Worm (Caenorhabditis elegans) whole organism, early embryonic: ENCODE results near the gene srw-62.
A peak's percentile ranks its signal among the peaks of the same experiment; 100 is the strongest.

ENCODE experiments used
- B0310.2 ChIP-seq: sonication (generic microtip); optimal IDR thresholded peaks from 2 replicates; lab custom pipeline; 2016; ENCODE audit warnings: mild to moderate bottlenecking, missing genetic modification characterization, missing compliant biosample characterization
- F13C5.2 ChIP-seq: sonication (generic microtip); optimal IDR thresholded peaks from 2 replicates; lab custom pipeline; 2017; ENCODE audit warnings: mild to moderate bottlenecking, missing genetic modification characterization, inconsistent platforms, missing compliant biosample characterization
- aly-1 ChIP-seq: sonication (generic microtip); optimal IDR thresholded peaks from 2 replicates; lab custom pipeline; 2016; ENCODE audit warnings: missing genetic modification characterization, missing compliant biosample characterization
- ama-1 ChIP-seq: fragments of 150-350 bp; optimal IDR thresholded peaks from 2 replicates; lab custom pipeline; 2014
- ceh-13 ChIP-seq: fragments of 200-800 bp; sonication (Bioruptor generic); optimal IDR thresholded peaks from 2 replicates; lab custom pipeline; 2018; ENCODE audit warnings: mild to moderate bottlenecking, missing genetic modification characterization, missing compliant biosample characterization
- ceh-36 ChIP-seq: sonication (generic microtip); optimal IDR thresholded peaks from 2 replicates; lab custom pipeline; 2016; ENCODE audit warnings: missing genetic modification characterization, inconsistent platforms, missing compliant biosample characterization
- ets-7 ChIP-seq: sonication (generic microtip); optimal IDR thresholded peaks from 2 replicates; lab custom pipeline; 2016; ENCODE audit warnings: missing genotype, missing genetic modification characterization, missing compliant biosample characterization
- flt-1 ChIP-seq: fragments of 200-800 bp; sonication (Bioruptor generic); IDR thresholded peaks from 2 replicates; pipeline ENCODE4 v1.3.6; 2022; ENCODE audit warnings: missing genetic modification characterization, missing compliant biosample characterization
- hmbx-1 ChIP-seq: sonication (generic microtip); optimal IDR thresholded peaks from 2 replicates; lab custom pipeline; 2016; ENCODE audit warnings: mild to moderate bottlenecking, missing genetic modification characterization, missing compliant biosample characterization
- hmg-4 ChIP-seq: fragments of 200-800 bp; sonication (Bioruptor generic); optimal IDR thresholded peaks from 2 replicates; lab custom pipeline; 2018; ENCODE audit warnings: mild to moderate bottlenecking, missing genetic modification characterization, missing compliant biosample characterization
- hnd-1 ChIP-seq: sonication (generic microtip); optimal IDR thresholded peaks from 2 replicates; lab custom pipeline; 2016; ENCODE audit warnings: missing genetic modification characterization, missing compliant biosample characterization
- pes-1 ChIP-seq: fragments of 200-800 bp; sonication (Bioruptor generic); IDR thresholded peaks from 2 replicates; pipeline ENCODE4 v1.3.6; 2022; ENCODE audit warnings: missing genetic modification reagents, missing genetic modification characterization, missing compliant biosample characterization
- scrt-1 ChIP-seq: fragments of 200-800 bp; sonication (Bioruptor generic); IDR thresholded peaks from 2 replicates; pipeline ENCODE4 v1.3.6; 2022; ENCODE audit warnings: missing genetic modification characterization, missing compliant biosample characterization
- sea-1 ChIP-seq: fragments of 200-800 bp; sonication (Bioruptor generic); conservative IDR thresholded peaks from 2 replicates; pipeline ENCODE4 v1.3.6; 2022; ENCODE audit warnings: missing genetic modification characterization, missing compliant biosample characterization
- tbx-11 ChIP-seq: fragments of 200-800 bp; sonication (Bioruptor generic); IDR thresholded peaks from 2 replicates; pipeline ENCODE4 v1.3.6; 2022; ENCODE audit warnings: missing genetic modification characterization, missing compliant biosample characterization
- tbx-37 ChIP-seq: fragments of 200-800 bp; sonication (Bioruptor generic); conservative IDR thresholded peaks from 2 replicates; pipeline ENCODE4 v1.3.6; 2022; ENCODE audit warnings: missing genetic modification reagents, missing genetic modification characterization, missing compliant biosample characterization
- tra-4 ChIP-seq: sonication (generic microtip); optimal IDR thresholded peaks from 2 replicates; lab custom pipeline; 2017; ENCODE audit warnings: missing genetic modification characterization, missing compliant biosample characterization

Gene srw-62

DNA sequence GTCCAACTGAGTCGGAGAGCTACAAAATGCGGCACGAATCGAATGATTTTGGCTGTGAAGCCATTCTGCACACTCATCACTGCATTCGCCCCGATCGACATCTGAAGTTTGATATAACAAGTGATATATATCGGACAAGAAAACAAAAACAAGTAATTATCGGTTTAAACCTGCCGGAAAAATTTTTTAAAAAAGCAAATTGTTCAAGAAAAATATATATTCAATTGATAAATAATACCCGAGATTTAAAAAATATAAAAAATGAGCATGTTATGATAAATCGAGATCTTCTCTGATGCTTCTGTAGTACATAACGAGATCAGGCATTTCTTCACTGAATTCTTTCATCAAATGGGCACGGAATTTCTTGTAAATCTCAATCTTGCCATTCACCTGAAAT, 28.5 kb downstream of the srw-62 start, which contains the start of gene T09A5.5:
T09A5.5 (minus strand) TSS at position 101 of the 400 bp plus-strand sequence.
- no peak for TF ChIP-seq hmbx-1 (tag; lab: Kevin White, UChicago)
- TF ChIP-seq ceh-36 (tag; lab: Kevin White, UChicago), result no peak
- TF ChIP-seq flt-1, result no peak
- no peak for TF ChIP-seq B0310.2 (tag; lab: Kevin White, UChicago)
- no peak for TF ChIP-seq ets-7

DNA sequence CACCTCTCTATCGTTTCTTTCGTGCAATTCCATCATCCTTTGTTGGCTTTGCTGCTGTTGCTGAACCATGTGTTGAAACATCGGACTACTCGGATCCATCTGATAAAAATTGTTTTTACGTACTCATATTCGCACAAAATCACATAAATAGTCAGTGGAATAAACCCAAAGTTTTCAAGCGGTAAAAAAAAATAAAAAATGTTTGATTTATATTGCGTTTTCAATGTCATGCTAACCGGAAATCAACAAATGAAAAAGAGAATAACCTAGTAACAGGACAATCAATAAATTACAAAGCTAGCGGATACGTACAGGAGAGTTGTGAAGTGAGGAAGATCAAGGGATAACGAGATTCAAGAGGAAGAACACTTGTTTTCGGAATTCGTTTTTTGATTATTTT, 29.7 kb downstream of the srw-62 start, which contains the start of gene mdt-10:
mdt-10 (minus strand) TSS at position 101 of the 400 bp plus-strand sequence.
- no peak for TF ChIP-seq flt-1

DNA sequence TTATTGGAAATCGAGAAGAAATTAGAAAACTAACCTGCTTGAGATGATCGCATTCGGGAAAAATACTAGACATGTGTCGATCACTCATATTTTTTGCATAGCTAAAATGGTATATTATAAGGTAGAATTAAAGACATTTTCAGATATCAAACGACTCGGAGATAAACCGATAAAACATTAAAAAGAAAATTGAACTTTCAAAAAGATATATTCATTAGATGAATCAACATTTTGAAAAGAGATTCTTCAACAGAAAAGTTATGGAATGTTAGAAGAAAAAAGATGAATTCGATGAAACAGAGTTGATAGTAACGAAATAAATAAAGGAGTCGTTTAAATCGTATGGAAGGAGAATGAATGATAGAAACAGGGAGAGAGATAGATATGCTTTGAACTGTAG, 30.4 kb downstream of the srw-62 start, which contains the start of gene mdmh-35:
mdmh-35 (minus strand) TSS at position 101 of the 400 bp plus-strand sequence.
- no peak for TF ChIP-seq flt-1
- TF ChIP-seq hmg-4 (GFP tag; lab: Kevin White, UChicago), result no peak
- TF ChIP-seq aly-1 (tag; lab: Kevin White, UChicago), result no peak
- TF ChIP-seq ama-1 (lab: Kevin White, UChicago), result no peak
- no peak for TF ChIP-seq scrt-1 (GFP tag; lab: Robert Waterston, UW)
- TF ChIP-seq ets-7, result no peak
- no peak for TF ChIP-seq tra-4 (tag; lab: Kevin White, UChicago)
- no peak for TF ChIP-seq tbx-11
- no peak for TF ChIP-seq tbx-37 (GFP tag; lab: Robert Waterston, UW)
- no peak for TF ChIP-seq ceh-13
- TF ChIP-seq hnd-1 (tag; lab: Kevin White, UChicago), result no peak
- no peak for TF ChIP-seq ceh-36 (tag; lab: Kevin White, UChicago)

DNA sequence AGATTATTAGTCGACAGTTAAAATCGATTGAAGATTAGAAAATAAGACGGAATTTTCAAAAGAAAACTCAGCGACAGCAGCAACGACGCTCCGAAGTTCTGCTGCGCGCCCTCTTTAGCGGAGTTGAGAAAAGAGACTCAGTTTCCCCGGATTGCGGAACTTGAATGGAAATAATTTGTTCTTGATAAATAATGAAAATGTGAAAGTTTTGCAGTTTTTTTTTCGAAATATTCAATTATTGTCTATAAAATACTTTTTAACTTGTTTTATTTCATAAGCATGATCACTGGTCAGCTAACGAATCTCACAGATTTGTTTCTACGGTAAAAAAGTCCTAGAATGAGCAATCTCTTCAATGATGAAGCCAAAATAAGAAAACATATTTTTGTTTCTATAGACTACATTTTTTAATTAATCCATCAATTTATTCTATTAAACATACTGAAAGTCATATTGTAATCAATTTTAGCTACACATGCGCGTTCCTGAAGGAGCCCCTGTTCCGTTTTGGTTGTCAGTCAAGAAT, 32.3 kb downstream of the srw-62 start, which contains the start of the genes cec-3 and T09A5.15:
cec-3 (minus strand) TSS at position 116 of the 526 bp plus-strand sequence.
T09A5.15 (plus strand) TSS at position 476 of the 526 bp plus-strand sequence.
- TF ChIP-seq F13C5.2 (tag; lab: Kevin White, UChicago) (peak; percentile 63), hmg-4 (GFP tag; lab: Kevin White, UChicago) (no peak)

DNA sequence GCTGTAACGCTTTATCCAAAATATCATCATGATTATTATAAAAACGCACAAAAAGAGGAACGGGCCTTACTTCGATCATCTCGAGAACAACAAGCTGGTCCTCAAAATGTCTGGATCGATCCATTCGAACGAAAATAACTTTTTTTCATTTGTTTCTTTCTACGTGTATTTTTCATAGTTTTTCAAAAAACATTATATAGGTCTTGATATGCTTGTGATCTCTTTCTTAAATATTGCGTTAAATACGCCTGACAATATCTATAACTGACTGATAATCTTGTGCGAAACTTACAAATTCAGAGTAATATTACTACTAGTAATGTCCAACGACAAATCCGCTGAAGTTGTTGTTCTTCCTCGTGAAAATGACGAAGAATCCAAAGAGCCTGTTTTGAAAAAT, 32.9 kb downstream of the srw-62 start, which contains the start of gene sds-22:
sds-22 (plus strand) TSS at position 301 of the 400 bp plus-strand sequence.
- TF ChIP-seq B0310.2 (tag; lab: Kevin White, UChicago) (no peak), scrt-1 (GFP tag; lab: Robert Waterston, UW) (no peak), pes-1 (no peak), tra-4 (tag; lab: Kevin White, UChicago) (no peak), sea-1 (GFP tag; lab: Robert Waterston, UW) (no peak), aly-1 (tag; lab: Kevin White, UChicago) (no peak), ama-1 (lab: Kevin White, UChicago) (no peak), tbx-11 (no peak), ceh-36 (tag; lab: Kevin White, UChicago) (no peak), hmg-4 (GFP tag; lab: Kevin White, UChicago) (no peak), hnd-1 (tag; lab: Kevin White, UChicago) (no peak)

DNA sequence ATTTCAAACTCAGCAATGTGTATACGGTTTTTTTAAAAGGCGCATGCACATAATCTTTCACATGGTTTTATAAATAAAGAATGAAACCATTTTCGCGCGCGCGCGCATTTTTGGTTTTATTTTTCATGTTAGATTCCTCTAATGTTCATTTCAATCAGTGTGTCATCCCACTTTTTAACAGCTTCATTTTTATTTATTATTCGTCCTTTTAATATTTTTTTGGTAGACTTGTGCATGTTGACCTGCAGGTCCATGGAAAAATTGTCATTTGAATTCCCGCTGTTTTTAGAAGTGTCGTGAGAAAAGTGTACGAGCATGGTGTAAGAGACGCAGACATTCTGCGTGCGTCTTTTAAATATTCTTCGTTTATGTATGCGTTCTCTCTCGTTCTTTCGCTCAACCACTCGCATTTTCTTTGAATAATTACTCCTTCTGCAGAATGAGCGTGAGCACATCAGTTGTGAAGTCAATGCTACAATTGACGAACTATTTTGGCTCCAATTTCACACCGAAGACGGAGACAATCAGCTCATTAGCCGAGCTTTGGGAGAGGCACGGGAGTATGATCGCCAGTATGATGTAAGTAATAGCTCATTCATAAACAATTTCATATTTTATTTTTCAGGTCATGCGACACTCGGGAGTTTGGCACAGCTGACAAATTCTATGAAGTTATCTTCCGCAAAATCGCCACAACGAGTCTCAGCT, 35.2 kb downstream of the srw-62 start, which contains the start of gene lin-5:
lin-5 (plus strand) TSS at position 354 of the 708 bp plus-strand sequence.
- no peak for TF ChIP-seq tbx-11
- TF ChIP-seq aly-1 (tag; lab: Kevin White, UChicago), result no peak
- no peak for TF ChIP-seq hmbx-1 (tag; lab: Kevin White, UChicago)
- TF ChIP-seq ama-1 (lab: Kevin White, UChicago), result no peak
- TF ChIP-seq scrt-1 (GFP tag; lab: Robert Waterston, UW), result no peak
- TF ChIP-seq tra-4 (tag; lab: Kevin White, UChicago), result no peak
- TF ChIP-seq F13C5.2 (tag; lab: Kevin White, UChicago), result peak; percentile 26

DNA sequence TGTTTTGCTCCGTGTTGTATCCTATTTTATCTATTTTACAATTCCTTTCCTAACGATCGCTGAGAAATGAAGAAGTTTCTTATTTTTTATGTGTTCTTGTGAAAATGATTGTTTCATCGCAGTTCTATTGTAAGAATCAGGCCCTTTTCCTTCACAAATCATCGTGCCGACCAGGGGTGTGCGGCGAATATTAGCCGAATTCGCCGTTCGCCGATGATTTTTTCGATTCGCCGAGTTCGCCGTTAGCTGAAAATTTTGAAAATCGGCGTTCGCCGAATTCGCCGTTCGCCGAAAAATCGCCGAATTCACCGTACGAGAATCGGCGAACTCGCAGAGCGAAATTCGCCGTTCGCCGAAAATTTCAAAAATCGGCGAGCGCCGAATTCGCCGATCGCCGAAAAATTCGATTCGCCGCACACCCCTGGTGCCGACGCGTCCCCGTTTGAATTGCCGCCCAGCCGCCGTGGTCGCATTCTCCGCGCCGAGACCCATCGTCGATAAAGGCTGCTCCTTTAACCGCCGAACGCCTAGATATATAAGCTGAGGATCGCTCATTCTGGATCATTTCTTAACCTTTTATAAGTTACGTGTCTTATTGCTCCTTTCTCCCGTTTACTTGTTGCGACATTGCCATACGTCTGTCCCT, 38.4 kb downstream of the srw-62 start:
- TF ChIP-seq pes-1 (peak; percentile 57; the same call in 1 of the 2 replicates), ceh-13 (no peak), F13C5.2 (tag; lab: Kevin White, UChicago) (no peak), ceh-36 (tag; lab: Kevin White, UChicago) (no peak)

DNA sequence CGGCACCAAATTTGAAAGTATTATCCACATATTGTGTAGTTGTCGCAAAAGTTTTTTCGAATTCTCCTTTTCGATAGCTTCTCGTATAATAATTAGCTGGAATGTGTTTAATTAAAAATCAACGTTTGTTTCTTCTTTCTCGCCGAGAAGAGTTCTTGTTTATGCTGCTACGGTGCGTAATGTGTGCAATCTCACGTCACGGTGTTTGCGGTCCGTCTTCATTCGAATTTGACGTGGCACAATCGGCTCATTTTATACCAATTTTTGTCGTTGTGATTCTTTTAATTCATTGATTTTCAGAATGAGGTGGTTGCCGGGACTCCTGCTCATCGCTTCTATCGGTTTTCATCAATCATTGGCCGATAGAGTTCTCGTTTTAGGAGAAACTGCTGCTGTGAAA, 39.0 kb downstream of the srw-62 start, which contains the start of gene ostb-1:
ostb-1 (plus strand) TSS at position 301 of the 400 bp plus-strand sequence.
- TF ChIP-seq hnd-1 (tag; lab: Kevin White, UChicago) (no peak), tra-4 (tag; lab: Kevin White, UChicago) (no peak), ceh-36 (tag; lab: Kevin White, UChicago) (no peak), scrt-1 (GFP tag; lab: Robert Waterston, UW) (no peak), ets-7 (no peak), B0310.2 (tag; lab: Kevin White, UChicago) (no peak), flt-1 (no peak), sea-1 (GFP tag; lab: Robert Waterston, UW) (no peak)
